Worm (Caenorhabditis elegans): Measurements from ENCODE around the gene T14B4.1.

Gene T14B4.1

DNA sequence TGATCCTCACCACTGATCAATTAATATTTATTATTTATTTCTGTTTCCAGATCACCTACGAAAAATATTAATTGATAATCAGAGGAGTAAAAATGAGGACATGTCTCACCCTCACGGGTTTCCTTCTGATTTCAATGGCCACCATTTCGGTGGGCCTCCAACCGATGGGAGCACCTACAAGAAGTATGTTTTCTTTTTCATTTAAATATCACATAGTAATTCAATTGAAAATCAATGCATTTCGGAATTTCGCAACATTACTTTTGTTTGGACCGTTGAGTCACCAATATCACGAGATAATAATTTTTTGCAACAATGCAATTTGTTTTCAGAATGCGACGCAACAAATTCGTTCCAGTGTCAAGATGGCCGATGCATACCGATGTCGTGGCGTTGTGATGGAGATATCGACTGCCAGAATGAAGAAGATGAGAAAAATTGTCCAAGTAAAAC, 46.7 kb downstream of the T14B4.1 start, which contains the start of gene gldi-2:
Gene gldi-2 (plus strand): TSS at position 51 of the 453 bp plus-strand sequence.
- TF ChIP-seq lin-13 (GFP tag; optimal IDR thresholded peaks at IDR 0.05): no peak
- TF ChIP-seq mbf-1 (tag; optimal IDR thresholded peaks at IDR 0.05): no peak

DNA sequence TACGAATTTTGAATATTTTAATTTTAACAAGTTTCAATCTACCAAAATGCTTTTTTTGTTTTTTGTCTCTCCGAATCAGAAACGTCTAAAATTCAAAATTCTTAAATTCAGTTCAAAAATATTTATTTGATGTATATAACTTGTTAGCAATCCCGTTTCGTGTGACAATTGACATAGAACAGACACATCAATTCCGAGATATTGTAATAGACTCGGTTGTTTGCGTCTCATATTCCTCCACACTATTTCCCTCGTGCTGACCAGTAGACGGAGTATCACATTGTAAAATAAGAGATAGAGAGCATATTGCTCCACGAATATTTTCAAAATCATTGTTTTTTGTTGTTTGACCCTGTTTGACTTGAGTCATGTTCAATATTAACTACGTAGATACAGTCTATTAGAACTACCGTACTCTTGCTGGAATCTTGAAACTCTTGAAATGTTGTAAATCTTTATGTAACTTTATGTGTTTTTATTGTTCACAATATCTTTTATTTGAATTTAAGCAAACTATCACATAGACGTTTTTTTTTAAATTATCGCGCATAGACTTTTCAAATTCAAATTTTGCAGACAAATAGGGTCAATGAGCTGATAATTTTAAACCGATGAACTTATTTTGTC, 52.1 kb downstream of the T14B4.1 start, which contains the start of gene T13C2.3:
Gene T13C2.3 (plus strand): TSS at position 577 of the 627 bp plus-strand sequence.
- TF ChIP-seq sma-9 (GFP tag; optimal IDR thresholded peaks at IDR 0.05) (no peak), sma-9 (tag; optimal IDR thresholded peaks at IDR 0.05) (no peak), R02D3.7 (tag; optimal IDR thresholded peaks at IDR 0.05) (no peak), ceh-16 (tag; optimal IDR thresholded peaks at IDR 0.05) (no peak), nhr-11 (tag; optimal IDR thresholded peaks at IDR 0.05) (no peak), nhr-10 (tag; optimal IDR thresholded peaks at IDR 0.05) (no peak)
